Worm (Caenorhabditis elegans) whole organism, young adult: ENCODE results near the gene nprl-2.

Source experiments
- B0019.2 ChIP-seq: fragments of 200-800 bp; sonication (Bioruptor generic); conservative IDR thresholded peaks from 2 replicates; pipeline ENCODE4 v1.3.6; 2022; ENCODE audit warnings: missing genetic modification reagents, missing genetic modification characterization, missing compliant biosample characterization
- B0261.1 ChIP-seq: sonication (generic microtip); optimal IDR thresholded peaks from 2 replicates; lab custom pipeline; 2016; ENCODE audit warnings: mild to moderate bottlenecking, missing genetic modification characterization, moderate library complexity, missing compliant biosample characterization
- B0336.3 ChIP-seq: fragments of 200-800 bp; sonication (Bioruptor generic); IDR thresholded peaks from 2 replicates; pipeline ENCODE4 v1.3.6; 2022; ENCODE audit warnings: missing genetic modification characterization, missing compliant biosample characterization
- D2030.7 ChIP-seq: fragments of 200-800 bp; sonication (Bioruptor generic); IDR thresholded peaks from 2 replicates; pipeline ENCODE4 v1.3.6; 2022; ENCODE audit warnings: missing genetic modification reagents, missing genetic modification characterization, missing compliant biosample characterization
- F49E8.2 ChIP-seq: sonication (generic microtip); optimal IDR thresholded peaks from 3 replicates; lab custom pipeline; 2017; ENCODE audit warnings: missing genetic modification characterization, mild to moderate bottlenecking, missing compliant biosample characterization, antibody characterized with exemption, moderate library complexity; ENCODE audit not compliant: insufficient read depth
- T26A5.8 ChIP-seq: sonication (generic microtip); optimal IDR thresholded peaks from 2 replicates; lab custom pipeline; 2016; ENCODE audit warnings: missing genetic modification characterization, missing compliant biosample characterization
- Y53F4B.3 ChIP-seq: fragments of 200-800 bp; sonication (Bioruptor generic); IDR thresholded peaks from 2 replicates; pipeline ENCODE4 v1.3.6; 2022; ENCODE audit warnings: missing genetic modification reagents, missing genetic modification characterization, missing compliant biosample characterization
- Y79H2A.3 ChIP-seq: fragments of 200-800 bp; sonication (Bioruptor generic); conservative IDR thresholded peaks from 2 replicates; pipeline ENCODE4 v1.3.6; 2022; ENCODE audit warnings: missing genetic modification reagents, missing genetic modification characterization, missing compliant biosample characterization
- ZK185.1 ChIP-seq: sonication (generic microtip); optimal IDR thresholded peaks from 2 replicates; lab custom pipeline; 2016; ENCODE audit warnings: mild to moderate bottlenecking, missing genetic modification characterization, missing compliant biosample characterization; ENCODE audit not compliant: poor library complexity, severe bottlenecking
- akir-1 ChIP-seq: fragments of 200-800 bp; sonication (Bioruptor generic); optimal IDR thresholded peaks from 2 replicates; lab custom pipeline; 2018; ENCODE audit warnings: mild to moderate bottlenecking, missing genetic modification characterization, moderate library complexity, missing compliant biosample characterization
- ama-1 ChIP-seq, 3 experiments: fragments of 150-350 bp in 1 of 3; sonication (generic microtip) in 2 of 3; optimal IDR thresholded peaks; 2 replicates each; lab custom pipeline; 2014 to 2018; ENCODE audit warnings: missing biosample characterization in 2 of 3, missing genetic modification characterization in 2 of 3, missing genetic modification reagents in 2 of 3
- attf-3 ChIP-seq: fragments of 200-800 bp; sonication (Bioruptor generic); conservative IDR thresholded peaks from 2 replicates; pipeline ENCODE4 v1.3.6; 2022; ENCODE audit warnings: missing genetic modification reagents, missing genetic modification characterization, missing compliant biosample characterization
- ceh-27 ChIP-seq: fragments of 200-800 bp; sonication (Bioruptor generic); optimal IDR thresholded peaks from 2 replicates; lab custom pipeline; 2018; ENCODE audit warnings: mild to moderate bottlenecking, missing genetic modification characterization, moderate library complexity, missing compliant biosample characterization
- ceh-91 ChIP-seq: fragments of 200-800 bp; sonication (Bioruptor generic); IDR thresholded peaks from 2 replicates; pipeline ENCODE4 v1.3.6; 2022; ENCODE audit warnings: missing genetic modification reagents, missing genetic modification characterization, missing compliant biosample characterization
- efl-1 ChIP-seq: fragments of 150-350 bp; optimal IDR thresholded peaks from 2 replicates; lab custom pipeline; 2014; ENCODE audit warnings: missing biosample characterization, missing genetic modification reagents, missing genetic modification characterization
- egrh-3 ChIP-seq: fragments of 200-800 bp; sonication (Bioruptor generic); IDR thresholded peaks from 2 replicates; pipeline ENCODE4 v1.3.6; 2022; ENCODE audit warnings: missing genetic modification reagents, missing genetic modification characterization, missing compliant biosample characterization
- ekl-4 ChIP-seq: fragments of 200-800 bp; sonication (Bioruptor generic); IDR thresholded peaks from 2 replicates; pipeline ENCODE4 v1.3.6; 2022; ENCODE audit warnings: missing genetic modification reagents, missing genetic modification characterization, missing compliant biosample characterization
- ets-4 ChIP-seq: fragments of 200-800 bp; sonication (Bioruptor generic); optimal IDR thresholded peaks from 2 replicates; lab custom pipeline; 2018; ENCODE audit warnings: mild to moderate bottlenecking, missing genetic modification characterization, missing compliant biosample characterization
- him-1 ChIP-seq: sonication (generic microtip); optimal IDR thresholded peaks from 2 replicates; lab custom pipeline; 2016; ENCODE audit warnings: missing genotype, missing genetic modification reagents, missing genetic modification characterization, missing compliant biosample characterization
- hmg-20 ChIP-seq: fragments of 200-800 bp; sonication (Bioruptor generic); IDR thresholded peaks from 2 replicates; pipeline ENCODE4 v1.3.6; 2022; ENCODE audit warnings: missing genetic modification reagents, missing genetic modification characterization, missing compliant biosample characterization
- hrde-1 ChIP-seq: sonication (generic microtip); optimal IDR thresholded peaks from 2 replicates; lab custom pipeline; 2016; ENCODE audit warnings: missing genetic modification characterization, mild to moderate bottlenecking, missing compliant biosample characterization, moderate library complexity, missing genotype, missing genetic modification reagents, borderline replicate concordance
- hsf-1 ChIP-seq: fragments of 200-800 bp; sonication (Bioruptor generic); IDR thresholded peaks from 2 replicates; pipeline ENCODE4 v1.3.6; 2022; ENCODE audit warnings: missing genetic modification reagents, missing genetic modification characterization, missing compliant biosample characterization
- lin-35 ChIP-seq, 3 experiments: fragments of 150-350 bp in 2 of 3; sonication (generic microtip) in 1 of 3; optimal IDR thresholded peaks; 2 replicates each; lab custom pipeline; 2014 to 2018; ENCODE audit warnings: missing biosample characterization in 3 of 3, missing genetic modification characterization in 3 of 3, missing genetic modification reagents in 3 of 3
- lin-40 ChIP-seq: sonication (generic microtip); optimal IDR thresholded peaks from 2 replicates; lab custom pipeline; 2016; ENCODE audit warnings: missing genetic modification characterization, mild to moderate bottlenecking, missing compliant biosample characterization, missing genotype, missing genetic modification reagents
- lin-54 ChIP-seq: fragments of 200-800 bp; sonication (Bioruptor generic); optimal IDR thresholded peaks from 2 replicates; lab custom pipeline; 2018; ENCODE audit warnings: mild to moderate bottlenecking, missing genetic modification characterization, missing compliant biosample characterization
- lir-1 ChIP-seq: fragments of 200-800 bp; sonication (Bioruptor generic); conservative IDR thresholded peaks from 2 replicates; pipeline ENCODE4 v1.3.6; 2022; ENCODE audit warnings: missing genetic modification reagents, missing genetic modification characterization, missing compliant biosample characterization
- madf-6 ChIP-seq: fragments of 200-800 bp; sonication (Bioruptor generic); IDR thresholded peaks from 2 replicates; pipeline ENCODE4 v1.3.6; 2022; ENCODE audit warnings: missing genetic modification reagents, missing genetic modification characterization, missing compliant biosample characterization
- madf-8 ChIP-seq: fragments of 200-800 bp; sonication (Bioruptor generic); conservative IDR thresholded peaks from 2 replicates; pipeline ENCODE4 v1.3.6; 2022; ENCODE audit warnings: missing genetic modification reagents, missing genetic modification characterization, missing compliant biosample characterization
- mcd-1 ChIP-seq: fragments of 200-800 bp; sonication (Bioruptor generic); IDR thresholded peaks from 2 replicates; pipeline ENCODE4 v1.3.6; 2022; ENCODE audit warnings: missing genetic modification reagents, missing genetic modification characterization, missing compliant biosample characterization
- pbrm-1 ChIP-seq: fragments of 200-800 bp; sonication (Bioruptor generic); IDR thresholded peaks from 2 replicates; pipeline ENCODE4 v1.3.6; 2022; ENCODE audit warnings: missing genetic modification reagents, missing genetic modification characterization, missing compliant biosample characterization
- rcor-1 ChIP-seq: fragments of 200-800 bp; sonication (Bioruptor generic); IDR thresholded peaks from 2 replicates; pipeline ENCODE4 v1.3.6; 2022; ENCODE audit warnings: missing genetic modification reagents, missing genetic modification characterization, missing compliant biosample characterization
- repo-1 ChIP-seq: sonication (generic microtip); optimal IDR thresholded peaks from 2 replicates; lab custom pipeline; 2017; ENCODE audit warnings: mild to moderate bottlenecking, missing genetic modification characterization, missing compliant biosample characterization
- sdz-38 ChIP-seq: sonication (generic microtip); optimal IDR thresholded peaks from 2 replicates; lab custom pipeline; 2016; ENCODE audit warnings: missing genotype, missing genetic modification characterization, missing compliant biosample characterization
- snpc-4 ChIP-seq, 5 experiments: fragments of 150-350 bp in 1 of 5; sonication (generic microtip) in 4 of 5; optimal IDR thresholded peaks; 2 replicates each; lab custom pipeline; 2014 to 2018; ENCODE audit warnings: missing genetic modification characterization in 5 of 5, missing biosample characterization in 3 of 5, antibody characterized with exemption in 2 of 5, mild to moderate bottlenecking in 2 of 5, missing compliant biosample characterization in 2 of 5, missing genotype in 2 of 5, moderate library complexity in 2 of 5, missing genetic modification reagents in 1 of 5
- somi-1 ChIP-seq: fragments of 200-800 bp; sonication (Bioruptor generic); optimal IDR thresholded peaks from 2 replicates; lab custom pipeline; 2018; ENCODE audit warnings: mild to moderate bottlenecking, missing genetic modification characterization, missing compliant biosample characterization
- tbp1 ChIP-seq: fragments of 200-800 bp; sonication (Bioruptor generic); optimal IDR thresholded peaks from 2 replicates; lab custom pipeline; 2018; ENCODE audit warnings: mild to moderate bottlenecking, missing genetic modification characterization, missing compliant biosample characterization
- tlf-1 ChIP-seq: fragments of 200-800 bp; sonication (Bioruptor generic); optimal IDR thresholded peaks from 2 replicates; lab custom pipeline; 2018; ENCODE audit warnings: mild to moderate bottlenecking, missing genetic modification characterization, missing compliant biosample characterization
- unc-130 ChIP-seq: sonication (generic microtip); optimal IDR thresholded peaks from 2 replicates; lab custom pipeline; 2016; ENCODE audit warnings: missing genetic modification reagents, missing genetic modification characterization, missing compliant biosample characterization
- zfh-2 ChIP-seq: fragments of 200-800 bp; sonication (Bioruptor generic); conservative IDR thresholded peaks from 2 replicates; pipeline ENCODE4 v1.3.6; 2022; ENCODE audit warnings: missing genetic modification reagents, missing genetic modification characterization, missing compliant biosample characterization
- ztf-18 ChIP-seq: sonication (generic microtip); optimal IDR thresholded peaks from 2 replicates; lab custom pipeline; 2016; ENCODE audit warnings: missing genotype, mild to moderate bottlenecking, missing genetic modification characterization, missing compliant biosample characterization
- ztf-25 ChIP-seq: fragments of 200-800 bp; sonication (Bioruptor generic); IDR thresholded peaks from 2 replicates; pipeline ENCODE4 v1.3.6; 2022; ENCODE audit warnings: missing genetic modification reagents, missing genetic modification characterization, missing compliant biosample characterization
- ztf-28 ChIP-seq: fragments of 200-800 bp; sonication (Bioruptor generic); IDR thresholded peaks from 2 replicates; pipeline ENCODE4 v1.3.6; 2022; ENCODE audit warnings: missing genetic modification reagents, missing genetic modification characterization, missing compliant biosample characterization
- ztf-3 ChIP-seq: fragments of 200-800 bp; sonication (Bioruptor generic); optimal IDR thresholded peaks from 2 replicates; lab custom pipeline; 2018; ENCODE audit warnings: mild to moderate bottlenecking, missing genetic modification characterization, missing compliant biosample characterization

nprl-2 gene

DNA sequence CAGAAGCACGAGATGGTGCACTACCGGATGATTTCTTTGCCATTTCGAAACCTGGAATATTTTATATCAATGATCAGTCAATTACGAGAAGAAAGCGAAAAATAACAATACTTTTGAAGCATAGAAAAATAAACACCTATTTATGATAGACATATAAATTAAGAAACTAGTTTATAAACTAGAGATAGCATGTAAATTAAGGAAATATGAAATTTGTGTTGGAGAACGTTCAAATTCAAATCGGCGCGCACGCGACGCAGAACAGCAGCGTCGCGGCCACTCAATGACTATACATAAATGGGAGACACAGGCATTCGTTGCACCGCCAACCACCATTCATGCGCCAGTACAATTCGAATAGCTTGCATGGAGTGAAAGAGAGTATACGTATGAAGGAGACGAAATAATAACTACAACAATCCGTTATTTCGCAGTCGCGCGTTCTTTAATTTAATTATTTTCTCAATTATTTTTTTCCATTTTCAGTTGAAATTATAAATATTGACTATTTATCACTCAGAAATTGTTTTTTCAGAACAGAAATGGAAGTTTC is 23.5 kb downstream of the nprl-2 start, which contains the start of the genes cec-5 and nol-10 (continued):
- TF ChIP-seq ceh-27 (GFP tag; lab: Kevin White, UChicago) (peak; percentile 90), ceh-91 (GFP tag; lab: Robert Waterston, UW) (peak; percentile 74), D2030.7 (GFP tag; lab: Robert Waterston, UW) (peak; percentile 93), him-1 (tag; lab: Kevin White, UChicago) (peak; percentile 45), ekl-4 (GFP tag; lab: Robert Waterston, UW) (peak; percentile 75), unc-130 (GFP tag; lab: Kevin White, UChicago) (peak; percentile 65), lin-40 (tag; lab: Kevin White, UChicago) (peak; percentile 62), tbp1 (peak; percentile 74), madf-8 (peak; percentile 41), B0261.1 (tag; lab: Kevin White, UChicago) (peak; percentile 9), rcor-1 (GFP tag; lab: Robert Waterston, UW) (no peak; the same call in 1 of the 2 replicates), tlf-1 (GFP tag; lab: Kevin White, UChicago) (peak; percentile 73), ama-1 (optimal IDR thresholded peaks at IDR 0.05; lab: Kevin White, UChicago) (no peak), ama-1 (GFP tag; optimal IDR thresholded peaks at IDR 0.05; lab: Kevin White, UChicago) (no peak), lin-54 (GFP tag; lab: Kevin White, UChicago) (peak; percentile 95), repo-1 (tag; lab: Kevin White, UChicago) (peak; percentile 30), pbrm-1 (GFP tag; lab: Robert Waterston, UW) (peak; percentile 88), lir-1 (GFP tag; lab: Robert Waterston, UW) (peak; percentile 71), mcd-1 (GFP tag; lab: Robert Waterston, UW) (peak; percentile 81), ztf-3 (GFP tag; lab: Kevin White, UChicago) (no peak), somi-1 (GFP tag; lab: Kevin White, UChicago) (no peak), egrh-3 (GFP tag; lab: Robert Waterston, UW) (0 out of 2 replicates have a peak, but pooled peaks have one; percentile 46), hsf-1 (GFP tag; lab: Robert Waterston, UW) (0 out of 2 replicates have a peak, but pooled peaks have one; percentile 26), B0336.3 (GFP tag; lab: Robert Waterston, UW) (peak; percentile 57; the same call in 1 of the 2 replicates), T26A5.8 (tag; lab: Kevin White, UChicago) (no peak), zfh-2 (no peak), akir-1 (GFP tag; lab: Kevin White, UChicago) (no peak), lin-35 (GFP tag; optimal IDR thresholded peaks at IDR 0.05; lab: Kevin White, UChicago) (peak; percentile 31 to 77 (median 46)), Y79H2A.3 (GFP tag; lab: Robert Waterston, UW) (peak; percentile 66; the same call in 1 of the 2 replicates), F49E8.2 (peak; percentile 92), ztf-28 (GFP tag; lab: Robert Waterston, UW) (0 out of 2 replicates have a peak, but pooled peaks have one; percentile 27), efl-1 (GFP tag; lab: Kevin White, UChicago) (peak; percentile 81), sdz-38 (no peak), Y53F4B.3 (no peak), B0019.2 (GFP tag; lab: Robert Waterston, UW) (peak; percentile 61; the same call in 1 of the 2 replicates), ztf-25 (GFP tag; lab: Robert Waterston, UW) (no peak), ZK185.1 (no peak), attf-3 (peak; percentile 96), madf-6 (GFP tag; lab: Robert Waterston, UW) (peak; percentile 82), snpc-4 (GFP tag; optimal IDR thresholded peaks at IDR 0.05; lab: Kevin White, UChicago) (peak; percentile 77), snpc-4 (tag; optimal IDR thresholded peaks at IDR 0.05; lab: Kevin White, UChicago) (peak; percentile 76 to 89 (median 79)), hrde-1 (tag; lab: Kevin White, UChicago) (peak; percentile 24), ztf-18 (tag; lab: Kevin White, UChicago) (peak; percentile 90), ets-4 (GFP tag; lab: Kevin White, UChicago) (no peak), hmg-20 (GFP tag; lab: Robert Waterston, UW) (no peak)
